Worm (Caenorhabditis elegans): ENCODE data around the gene nhl-1.

ce11 chrIII:9154766-9155165, 1.1 kb upstream of the nhl-1 start, which contains the start of gene irld-34:
- TF ChIP-seq unc-62 (GFP tag; optimal IDR thresholded peaks at IDR 0.05) (no peak), ZK546.5 (tag; optimal IDR thresholded peaks at IDR 0.05) (no peak), nhr-23 (tag; optimal IDR thresholded peaks at IDR 0.05) (no peak), skn-1 (tag; optimal IDR thresholded peaks at IDR 0.05) (no peak), fos-1 (tag; optimal IDR thresholded peaks at IDR 0.05) (no peak)

Data from whole organism, L3 larva.